Fruit fly (Drosophila melanogaster) whole organism, embryonic: ENCODE data around the gene Cdc6.
A peak's percentile ranks its signal among the peaks of the same experiment; 100 is the strongest.

Experiments used
- Abd-B ChIP-seq: fragments of 200-800 bp; sonication (Bioruptor generic); optimal IDR thresholded peaks from 2 replicates; lab custom pipeline; 2018; ENCODE audit warnings: missing biosample characterization, mild to moderate bottlenecking, missing genetic modification characterization, moderate library complexity
- Atf3 ChIP-seq: fragments of 200-800 bp; sonication (Bioruptor generic); optimal IDR thresholded peaks from 3 replicates; lab custom pipeline; 2016; ENCODE audit warnings: missing biosample characterization, missing genetic modification characterization
- Atf6 ChIP-seq: fragments of 200-800 bp; sonication (Bioruptor generic); IDR thresholded peaks from 2 replicates; pipeline ENCODE4 v1.3.6; 2022; ENCODE audit warnings: missing biosample characterization, missing genetic modification characterization
- CG10147 ChIP-seq: fragments of 200-800 bp; sonication (Bioruptor generic); optimal IDR thresholded peaks from 2 replicates; lab custom pipeline; 2019; ENCODE audit warnings: missing biosample characterization, mild to moderate bottlenecking, missing genetic modification characterization, moderate library complexity
- CG12942 ChIP-seq: fragments of 200-800 bp; sonication (Bioruptor generic); optimal IDR thresholded peaks from 3 replicates; lab custom pipeline; 2016; ENCODE audit warnings: missing biosample characterization, missing genetic modification characterization
- CG14014 ChIP-seq: fragments of 200-800 bp; sonication (Bioruptor generic); IDR thresholded peaks from 2 replicates; pipeline ENCODE4 v1.3.6; 2022; ENCODE audit warnings: missing biosample characterization, missing genetic modification characterization
- CG1602 ChIP-seq: fragments of 200-800 bp; sonication (Bioruptor generic); optimal IDR thresholded peaks from 3 replicates; lab custom pipeline; 2016; ENCODE audit warnings: missing biosample characterization, missing genetic modification characterization
- CG1603 ChIP-seq: fragments of 200-800 bp; sonication (Bioruptor generic); optimal IDR thresholded peaks from 2 replicates; lab custom pipeline; 2019; ENCODE audit warnings: missing biosample characterization, mild to moderate bottlenecking, missing genetic modification characterization, moderate library complexity
- CG1792 ChIP-seq: fragments of 200-800 bp; sonication (Bioruptor generic); optimal IDR thresholded peaks from 2 replicates; lab custom pipeline; 2016; ENCODE audit warnings: missing biosample characterization, missing genetic modification characterization
- CG2129 ChIP-seq: fragments of 200-800 bp; sonication (Bioruptor generic); IDR thresholded peaks from 2 replicates; pipeline ENCODE4 v1.3.6; 2022; ENCODE audit warnings: missing biosample characterization, missing genetic modification characterization; ENCODE audit not compliant: partially characterized antibody
- CG30431 ChIP-seq: fragments of 200-800 bp; sonication (Bioruptor generic); optimal IDR thresholded peaks from 2 replicates; lab custom pipeline; 2017; ENCODE audit warnings: missing biosample characterization, missing genetic modification characterization
- CG33557 ChIP-seq: fragments of 200-800 bp; sonication (Bioruptor generic); optimal IDR thresholded peaks from 2 replicates; lab custom pipeline; 2019; ENCODE audit warnings: missing biosample characterization, mild to moderate bottlenecking, missing genetic modification characterization, moderate library complexity
- CG34376 ChIP-seq: fragments of 200-800 bp; sonication (Bioruptor generic); optimal IDR thresholded peaks from 2 replicates; lab custom pipeline; 2018; ENCODE audit warnings: missing biosample characterization, mild to moderate bottlenecking, missing genetic modification characterization
- CG4820 ChIP-seq: fragments of 200-800 bp; sonication (Bioruptor generic); optimal IDR thresholded peaks from 3 replicates; lab custom pipeline; 2016; ENCODE audit warnings: missing biosample characterization, missing genetic modification characterization
- CG6254 ChIP-seq: fragments of 200-800 bp; sonication (Bioruptor generic); optimal IDR thresholded peaks from 3 replicates; lab custom pipeline; 2017; ENCODE audit warnings: mild to moderate bottlenecking, missing biosample characterization, missing genetic modification reagents, missing genetic modification characterization
- CG6765 ChIP-seq: fragments of 200-800 bp; sonication (Bioruptor generic); optimal IDR thresholded peaks from 3 replicates; lab custom pipeline; 2017; ENCODE audit warnings: missing biosample characterization, mild to moderate bottlenecking, missing genetic modification characterization
- CG7928 ChIP-seq: fragments of 200-800 bp; sonication (Bioruptor generic); optimal IDR thresholded peaks from 2 replicates; lab custom pipeline; 2017; ENCODE audit warnings: missing biosample characterization, mild to moderate bottlenecking, missing genetic modification characterization
- CG8089 ChIP-seq: fragments of 200-800 bp; sonication (Bioruptor generic); optimal IDR thresholded peaks from 3 replicates; lab custom pipeline; 2016; ENCODE audit warnings: missing biosample characterization, missing genetic modification characterization
- CG8359 ChIP-seq: fragments of 200-800 bp; sonication (Bioruptor generic); optimal IDR thresholded peaks from 2 replicates; lab custom pipeline; 2017; ENCODE audit warnings: missing biosample characterization, mild to moderate bottlenecking, missing genetic modification characterization, borderline replicate concordance
- CG9876 ChIP-seq: fragments of 200-800 bp; sonication (Bioruptor generic); optimal IDR thresholded peaks from 2 replicates; lab custom pipeline; 2016; ENCODE audit warnings: missing biosample characterization, missing genetic modification characterization
- CoRest ChIP-seq: fragments of 200-800 bp; sonication (Bioruptor generic); optimal IDR thresholded peaks from 3 replicates; lab custom pipeline; 2018; ENCODE audit warnings: missing biosample characterization, mild to moderate bottlenecking, missing genetic modification characterization, moderate library complexity
- Dbx ChIP-seq: fragments of 200-800 bp; sonication (Bioruptor generic); IDR thresholded peaks from 3 replicates; pipeline ENCODE4 v1.3.6; 2022; ENCODE audit warnings: missing biosample characterization, missing genetic modification characterization
- Dfd ChIP-seq, 2 experiments: fragments of >200 bp; optimal IDR thresholded peaks; 2 replicates each; lab custom pipeline; 2017; ENCODE audit warnings: missing biosample characterization in 2 of 2, missing genetic modification characterization in 2 of 2
- Eip74EF ChIP-seq, 2 experiments: fragments of 200-800 bp in 1 of 2; fragments of >200 bp in 1 of 2; sonication (Bioruptor generic) in 1 of 2; optimal IDR thresholded peaks; 2 replicates each; lab custom pipeline; 2017 to 2019; ENCODE audit warnings: missing biosample characterization in 2 of 2, missing genetic modification characterization in 2 of 2, mild to moderate bottlenecking in 1 of 2, moderate library complexity in 1 of 2
- H15 ChIP-seq: fragments of 200-800 bp; sonication (Bioruptor generic); IDR thresholded peaks from 3 replicates; pipeline ENCODE4 v1.3.6; 2022; ENCODE audit warnings: missing biosample characterization, missing genetic modification characterization
- Hey ChIP-seq: fragments of 200-800 bp; sonication (Bioruptor generic); optimal IDR thresholded peaks from 3 replicates; lab custom pipeline; 2018; ENCODE audit warnings: missing biosample characterization, mild to moderate bottlenecking, missing genetic modification characterization
- Hmr ChIP-seq: fragments of 200-800 bp; sonication (Bioruptor generic); optimal IDR thresholded peaks from 3 replicates; lab custom pipeline; 2017; ENCODE audit warnings: mild to moderate bottlenecking, missing biosample characterization, missing genetic modification reagents, missing genetic modification characterization
- Lhr ChIP-seq: fragments of 200-800 bp; sonication (Bioruptor generic); optimal IDR thresholded peaks from 3 replicates; lab custom pipeline; 2017; ENCODE audit warnings: mild to moderate bottlenecking, missing biosample characterization, missing genetic modification reagents, missing genetic modification characterization
- Meics ChIP-seq: fragments of 200-800 bp; sonication (Bioruptor generic); optimal IDR thresholded peaks from 2 replicates; lab custom pipeline; 2017; ENCODE audit warnings: missing biosample characterization, mild to moderate bottlenecking, missing genetic modification characterization
- Nf-YA ChIP-seq: fragments of 200-800 bp; sonication (Bioruptor generic); IDR thresholded peaks from 2 replicates; pipeline ENCODE4 v1.3.6; 2022; ENCODE audit warnings: missing biosample characterization, missing genetic modification characterization
- Optix ChIP-seq: fragments of 200-800 bp; sonication (Bioruptor generic); IDR thresholded peaks from 3 replicates; pipeline ENCODE4 v1.3.6; 2022; ENCODE audit warnings: missing biosample characterization, missing genetic modification characterization
- ab ChIP-seq: fragments of 200-800 bp; sonication (Bioruptor generic); optimal IDR thresholded peaks from 2 replicates; lab custom pipeline; 2016; ENCODE audit warnings: missing biosample characterization, missing genetic modification characterization
- cg ChIP-seq: fragments of 200-800 bp; sonication (Bioruptor generic); optimal IDR thresholded peaks from 3 replicates; lab custom pipeline; 2019; ENCODE audit warnings: missing biosample characterization, mild to moderate bottlenecking, missing genetic modification characterization, moderate library complexity
- corto ChIP-seq: fragments of 200-800 bp; sonication (Bioruptor generic); optimal IDR thresholded peaks from 2 replicates; lab custom pipeline; 2016; ENCODE audit warnings: missing biosample characterization, mild to moderate bottlenecking, missing genetic modification characterization, moderate library complexity
- cwo ChIP-seq: fragments of 200-800 bp; sonication (Bioruptor generic); optimal IDR thresholded peaks from 3 replicates; lab custom pipeline; 2017; ENCODE audit warnings: missing biosample characterization, missing genetic modification characterization, mild to moderate bottlenecking, moderate library complexity, missing genetic modification reagents
- dm ChIP-seq: fragments of 200-800 bp; sonication (Bioruptor generic); optimal IDR thresholded peaks from 3 replicates; lab custom pipeline; 2016; ENCODE audit warnings: missing biosample characterization, missing genetic modification characterization
- gce ChIP-seq: fragments of 200-800 bp; sonication (Bioruptor generic); IDR thresholded peaks from 3 replicates; pipeline ENCODE4 v1.3.6; 2022; ENCODE audit warnings: missing biosample characterization, missing genetic modification characterization
- gem ChIP-seq: fragments of 200-800 bp; sonication (Bioruptor generic); optimal IDR thresholded peaks from 2 replicates; lab custom pipeline; 2019; ENCODE audit warnings: missing biosample characterization, mild to moderate bottlenecking, missing genetic modification characterization, moderate library complexity
- gt ChIP-seq: fragments of 200-800 bp; sonication (Bioruptor generic); IDR thresholded peaks from 2 replicates; pipeline ENCODE4 v1.3.6; 2022; ENCODE audit warnings: missing biosample characterization, missing genetic modification characterization
- kay ChIP-seq: fragments of 200-800 bp; sonication (Bioruptor generic); optimal IDR thresholded peaks from 2 replicates; lab custom pipeline; 2016; ENCODE audit warnings: missing biosample characterization, missing genetic modification characterization
- pzg ChIP-seq: fragments of 200-800 bp; sonication (Bioruptor generic); optimal IDR thresholded peaks from 3 replicates; lab custom pipeline; 2018; ENCODE audit warnings: missing biosample characterization, mild to moderate bottlenecking, missing genetic modification characterization, moderate library complexity
- repo ChIP-seq: fragments of 200-800 bp; sonication (Bioruptor generic); optimal IDR thresholded peaks from 2 replicates; lab custom pipeline; 2016; ENCODE audit warnings: missing biosample characterization, missing genetic modification characterization
- schlank ChIP-seq: fragments of 200-800 bp; sonication (Bioruptor generic); optimal IDR thresholded peaks from 2 replicates; lab custom pipeline; 2018; ENCODE audit warnings: missing biosample characterization, mild to moderate bottlenecking, missing genetic modification characterization
- shn ChIP-seq: fragments of 200-800 bp; sonication (Bioruptor generic); optimal IDR thresholded peaks from 3 replicates; lab custom pipeline; 2016; ENCODE audit warnings: missing biosample characterization, missing genetic modification characterization
- slbo ChIP-seq: fragments of 200-800 bp; sonication (Bioruptor generic); IDR thresholded peaks from 2 replicates; pipeline ENCODE4 v1.3.6; 2022; ENCODE audit warnings: missing biosample characterization, missing genetic modification characterization
- sqz ChIP-seq: fragments of 200-800 bp; sonication (Bioruptor generic); optimal IDR thresholded peaks from 3 replicates; lab custom pipeline; 2018; ENCODE audit warnings: missing biosample characterization, mild to moderate bottlenecking, missing genetic modification characterization
- tgo ChIP-seq: fragments of 200-800 bp; sonication (Bioruptor generic); IDR thresholded peaks from 3 replicates; pipeline ENCODE4 v1.3.6; 2022; ENCODE audit warnings: missing biosample characterization, missing genetic modification characterization
- vnd ChIP-seq: fragments of 200-800 bp; sonication (Bioruptor generic); IDR thresholded peaks from 3 replicates; pipeline ENCODE4 v1.3.6; 2022; ENCODE audit warnings: missing biosample characterization, missing genetic modification characterization; ENCODE audit not compliant: partially characterized antibody

Cdc6 gene

DNA sequence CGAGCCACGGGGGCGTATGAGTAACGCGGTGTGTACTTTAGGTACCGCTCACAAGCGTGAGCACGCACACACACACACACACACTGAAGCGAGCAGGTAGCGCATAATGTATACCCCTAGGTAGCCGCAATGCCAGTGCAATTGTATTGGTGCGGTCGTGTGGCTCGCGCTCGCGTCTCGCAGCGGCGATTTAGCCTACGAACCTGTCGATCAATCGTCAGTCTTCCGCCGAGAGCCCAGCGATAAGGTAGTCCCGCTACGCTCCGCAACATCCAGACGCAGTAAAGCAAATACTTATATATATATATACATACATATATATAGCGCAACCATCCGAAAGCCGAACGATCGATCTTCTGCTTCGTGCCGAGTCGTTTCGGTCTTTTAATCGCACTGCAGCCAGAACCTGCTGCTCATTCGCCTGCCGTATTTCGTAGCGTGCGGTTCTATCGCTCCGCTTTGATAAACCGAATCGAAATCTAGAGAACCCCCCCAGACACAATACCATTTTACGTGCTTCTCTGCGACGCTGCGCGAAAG lies 41.7 kb upstream of the Cdc6 start, which contains the start of gene hry (continued):
- TF ChIP-seq gce (GFP tag; lab: Robert Waterston, UW) = peak; percentile 57; the same call in 1 of the 3 replicates
- no peak for TF ChIP-seq CG4820 (GFP tag; lab: Kevin White, UChicago)
- TF ChIP-seq CG7928 (GFP tag; lab: Kevin White, UChicago) = peak; percentile 42
- TF ChIP-seq Hmr (GFP tag; lab: Kevin White, UChicago) = peak; percentile 66
- TF ChIP-seq CG34376 (GFP tag; lab: Kevin White, UChicago) = peak; percentile 88
- no peak for TF ChIP-seq ab (GFP tag; lab: Kevin White, UChicago)
- TF ChIP-seq Meics = no peak
- TF ChIP-seq CG8089 (GFP tag; lab: Kevin White, UChicago) = no peak
- peak; percentile 89 for TF ChIP-seq kay (GFP tag; lab: Kevin White, UChicago)
- TF ChIP-seq CG14014 (GFP tag; lab: Robert Waterston, UW) = peak; percentile 62; the same call in 1 of the 2 replicates
- no peak for TF ChIP-seq Atf3 (GFP tag; lab: Kevin White, UChicago)
- peak; percentile 84 for TF ChIP-seq corto (GFP tag; lab: Kevin White, UChicago)
- TF ChIP-seq CG9876 (GFP tag; lab: Kevin White, UChicago) = no peak

- TF ChIP-seq CG10147 (GFP tag; lab: Kevin White, UChicago) = peak; percentile 25
- no peak for TF ChIP-seq Dfd (GFP tag; optimal IDR thresholded peaks at IDR 0.05; lab: Kevin White, UChicago)
- peak in 1 of 2 experiments; percentile 19 for TF ChIP-seq Eip74EF (GFP tag; optimal IDR thresholded peaks at IDR 0.05; lab: Kevin White, UChicago)
- no peak for TF ChIP-seq cg
- TF ChIP-seq shn (GFP tag; lab: Kevin White, UChicago) = peak; percentile 12
- TF ChIP-seq Optix (GFP tag; lab: Robert Waterston, UW) = no peak
- no peak for TF ChIP-seq gem (tag; lab: Kevin White, UChicago)
- no peak for TF ChIP-seq CG12942 (GFP tag; lab: Kevin White, UChicago)
- peak; percentile 22 for TF ChIP-seq CG6765 (GFP tag; lab: Kevin White, UChicago)
- TF ChIP-seq CoRest (tag; lab: Kevin White, UChicago) = no peak
- no peak for TF ChIP-seq CG8359 (GFP tag; lab: Kevin White, UChicago)
- no peak for TF ChIP-seq sqz (GFP tag; lab: Kevin White, UChicago)
- no peak for TF ChIP-seq CG2129 (GFP tag; lab: Robert Waterston, UW)
- TF ChIP-seq dm (GFP tag; lab: Kevin White, UChicago) = peak; percentile 17
- no peak for TF ChIP-seq CG30431 (GFP tag; lab: Kevin White, UChicago)
- no peak for TF ChIP-seq CG1792 (GFP tag; lab: Kevin White, UChicago)
- TF ChIP-seq CG1602 (GFP tag; lab: Kevin White, UChicago) = no peak
- no peak for TF ChIP-seq slbo (GFP tag; lab: Robert Waterston, UW)
- TF ChIP-seq CG1603 = no peak
- no peak for TF ChIP-seq vnd (GFP tag; lab: Robert Waterston, UW)
- TF ChIP-seq schlank (tag; lab: Kevin White, UChicago) = peak; percentile 7
- 0 out of 3 replicates have a peak, but pooled peaks have one; percentile 5 for TF ChIP-seq Dbx (GFP tag; lab: Robert Waterston, UW)
- TF ChIP-seq pzg (GFP tag; lab: Kevin White, UChicago) = no peak
- no peak for TF ChIP-seq Abd-B (GFP tag; lab: Kevin White, UChicago)
- TF ChIP-seq gt = no peak
- TF ChIP-seq CG33557 (GFP tag; lab: Kevin White, UChicago) = no peak
- TF ChIP-seq Nf-YA (GFP tag; lab: Robert Waterston, UW) = no peak
- 0 out of 3 replicates have a peak, but pooled peaks have one; percentile 14 for TF ChIP-seq tgo (GFP tag; lab: Robert Waterston, UW)
- TF ChIP-seq CG6254 (GFP tag; lab: Kevin White, UChicago) = no peak
- no peak for TF ChIP-seq repo (GFP tag; lab: Kevin White, UChicago)
- TF ChIP-seq cwo (GFP tag; lab: Kevin White, UChicago) = no peak
- TF ChIP-seq H15 (GFP tag; lab: Robert Waterston, UW) = no peak
- no peak for TF ChIP-seq Hey (tag; lab: Kevin White, UChicago)
- peak; percentile 16; the same call in 1 of the 2 replicates for TF ChIP-seq Atf6
- TF ChIP-seq Lhr (GFP tag; lab: Kevin White, UChicago) = no peak
Observed at dm6 chr3L:8675029-8675544, 41.2 kb upstream of the Cdc6 start.
